Worm (Caenorhabditis elegans) whole organism, late embryonic: ENCODE results near the gene C53A5.11.

ENCODE experiments used
- C08G9.2 ChIP-seq: sonication (generic microtip); optimal IDR thresholded peaks from 2 replicates; lab custom pipeline; 2016; ENCODE audit warnings: mild to moderate bottlenecking, missing genetic modification characterization, moderate library complexity, missing compliant biosample characterization
- F13H6.1 ChIP-seq: sonication (generic microtip); optimal IDR thresholded peaks from 2 replicates; lab custom pipeline; 2016; ENCODE audit warnings: missing genetic modification characterization, missing compliant biosample characterization
- K02D7.2 ChIP-seq: sonication (generic microtip); optimal IDR thresholded peaks from 2 replicates; lab custom pipeline; 2017; ENCODE audit warnings: mild to moderate bottlenecking, missing genetic modification characterization, missing compliant biosample characterization
- K09A11.1 ChIP-seq: sonication (generic microtip); optimal IDR thresholded peaks from 2 replicates; lab custom pipeline; 2017; ENCODE audit warnings: antibody characterized with exemption, mild to moderate bottlenecking, missing genetic modification characterization, missing compliant biosample characterization; ENCODE audit not compliant: insufficient read depth
- T23F11.4 ChIP-seq: fragments of 200-800 bp; sonication (Bioruptor generic); optimal IDR thresholded peaks from 2 replicates; lab custom pipeline; 2018; ENCODE audit warnings: mild to moderate bottlenecking, missing genetic modification characterization, missing compliant biosample characterization
- Y22D7AL.16 ChIP-seq: sonication (generic microtip); optimal IDR thresholded peaks from 2 replicates; lab custom pipeline; 2016; ENCODE audit warnings: missing genetic modification characterization, missing compliant biosample characterization
- ahr-1 ChIP-seq: sonication (generic microtip); optimal IDR thresholded peaks from 2 replicates; lab custom pipeline; 2016; ENCODE audit warnings: missing genetic modification characterization, missing compliant biosample characterization
- ama-1 ChIP-seq: fragments of 150-350 bp; optimal IDR thresholded peaks from 2 replicates; lab custom pipeline; 2014
- ceh-14 ChIP-seq: sonication (generic microtip); optimal IDR thresholded peaks from 2 replicates; lab custom pipeline; 2016; ENCODE audit warnings: missing genotype, missing genetic modification characterization, missing compliant biosample characterization
- ceh-18 ChIP-seq: sonication (generic microtip); optimal IDR thresholded peaks from 2 replicates; lab custom pipeline; 2016; ENCODE audit warnings: missing genetic modification characterization, missing compliant biosample characterization
- ceh-2 ChIP-seq: sonication (generic microtip); optimal IDR thresholded peaks from 2 replicates; lab custom pipeline; 2016; ENCODE audit warnings: missing genotype, missing genetic modification characterization, missing compliant biosample characterization
- ceh-24 ChIP-seq: sonication (generic microtip); optimal IDR thresholded peaks from 2 replicates; lab custom pipeline; 2016; ENCODE audit warnings: mild to moderate bottlenecking, missing genetic modification characterization, missing compliant biosample characterization
- ceh-34 ChIP-seq: sonication (generic microtip); optimal IDR thresholded peaks from 2 replicates; lab custom pipeline; 2016; ENCODE audit warnings: mild to moderate bottlenecking, missing genetic modification characterization, missing compliant biosample characterization
- ceh-45 ChIP-seq: fragments of 200-800 bp; sonication (Bioruptor generic); IDR thresholded peaks from 2 replicates; pipeline ENCODE4 v1.3.6; 2022; ENCODE audit warnings: missing genetic modification reagents, missing genetic modification characterization, missing compliant biosample characterization
- ceh-48 ChIP-seq: sonication (generic microtip); optimal IDR thresholded peaks from 2 replicates; lab custom pipeline; 2016; ENCODE audit warnings: missing genetic modification characterization, inconsistent platforms, missing compliant biosample characterization
- ceh-6 ChIP-seq: fragments of 200-800 bp; sonication (Bioruptor generic); optimal IDR thresholded peaks from 2 replicates; lab custom pipeline; 2018; ENCODE audit warnings: mild to moderate bottlenecking, missing genetic modification characterization, missing compliant biosample characterization
- che-1 ChIP-seq: sonication (generic microtip); optimal IDR thresholded peaks from 2 replicates; lab custom pipeline; 2016; ENCODE audit warnings: mild to moderate bottlenecking, missing genetic modification characterization, missing compliant biosample characterization
- dmd-4 ChIP-seq: sonication (generic microtip); optimal IDR thresholded peaks from 2 replicates; lab custom pipeline; 2016; ENCODE audit warnings: borderline replicate concordance, missing genetic modification characterization, missing compliant biosample characterization
- elt-2 ChIP-seq: sonication (generic microtip); optimal IDR thresholded peaks from 2 replicates; lab custom pipeline; 2016; ENCODE audit warnings: missing genetic modification reagents, missing genetic modification characterization, missing compliant biosample characterization
- elt-4 ChIP-seq: sonication (generic microtip); optimal IDR thresholded peaks from 2 replicates; lab custom pipeline; 2016; ENCODE audit warnings: missing genetic modification characterization, missing compliant biosample characterization
- ets-4 ChIP-seq: sonication (generic microtip); optimal IDR thresholded peaks from 2 replicates; lab custom pipeline; 2016; ENCODE audit warnings: missing genetic modification characterization, missing compliant biosample characterization
- eyg-1 ChIP-seq: sonication (generic microtip); optimal IDR thresholded peaks from 2 replicates; lab custom pipeline; 2016; ENCODE audit warnings: missing genotype, missing genetic modification characterization, missing compliant biosample characterization
- fax-1 ChIP-seq: sonication (generic microtip); optimal IDR thresholded peaks from 2 replicates; lab custom pipeline; 2016; ENCODE audit warnings: missing genotype, missing genetic modification characterization, missing compliant biosample characterization
- fkh-10 ChIP-seq: fragments of 150-350 bp; optimal IDR thresholded peaks from 2 replicates; lab custom pipeline; 2014; ENCODE audit warnings: missing biosample characterization, missing genetic modification reagents, missing genetic modification characterization
- fkh-6 ChIP-seq: sonication (generic microtip); optimal IDR thresholded peaks from 2 replicates; lab custom pipeline; 2016; ENCODE audit warnings: missing genetic modification characterization, missing compliant biosample characterization
- gmeb-2 ChIP-seq: sonication (generic microtip); optimal IDR thresholded peaks from 2 replicates; lab custom pipeline; 2016; ENCODE audit warnings: missing genetic modification characterization, inconsistent platforms, missing compliant biosample characterization
- hlh-13 ChIP-seq: fragments of 200-800 bp; sonication (Bioruptor generic); optimal IDR thresholded peaks from 2 replicates; lab custom pipeline; 2018; ENCODE audit warnings: mild to moderate bottlenecking, missing genetic modification characterization, missing compliant biosample characterization
- hlh-15 ChIP-seq: sonication (generic microtip); optimal IDR thresholded peaks from 2 replicates; lab custom pipeline; 2016; ENCODE audit warnings: missing genetic modification characterization, missing compliant biosample characterization
- hlh-30 ChIP-seq: sonication (generic microtip); optimal IDR thresholded peaks from 2 replicates; lab custom pipeline; 2017; ENCODE audit warnings: antibody characterized with exemption, missing genetic modification characterization, missing compliant biosample characterization; ENCODE audit not compliant: insufficient read depth
- hlh-6 ChIP-seq: sonication (generic microtip); optimal IDR thresholded peaks from 2 replicates; lab custom pipeline; 2016; ENCODE audit warnings: missing genotype, missing genetic modification characterization, missing compliant biosample characterization
- lim-6 ChIP-seq: sonication (generic microtip); optimal IDR thresholded peaks from 2 replicates; lab custom pipeline; 2016; ENCODE audit warnings: missing genetic modification characterization, missing compliant biosample characterization
- lin-11 ChIP-seq: fragments of 200-800 bp; sonication (Bioruptor generic); optimal IDR thresholded peaks from 2 replicates; lab custom pipeline; 2018; ENCODE audit warnings: mild to moderate bottlenecking, missing genetic modification characterization, missing compliant biosample characterization
- madf-2 ChIP-seq: sonication (generic microtip); optimal IDR thresholded peaks from 2 replicates; lab custom pipeline; 2017; ENCODE audit warnings: missing genetic modification characterization, missing compliant biosample characterization
- nfya-1 ChIP-seq: sonication (generic microtip); optimal IDR thresholded peaks from 2 replicates; lab custom pipeline; 2017; ENCODE audit warnings: missing genetic modification characterization, mild to moderate bottlenecking, missing compliant biosample characterization, antibody characterized with exemption, moderate library complexity
- nhr-11 ChIP-seq: fragments of 150-350 bp; optimal IDR thresholded peaks from 2 replicates; lab custom pipeline; 2014; ENCODE audit warnings: missing biosample characterization, missing genetic modification characterization
- nhr-232 ChIP-seq: sonication (generic microtip); optimal IDR thresholded peaks from 2 replicates; lab custom pipeline; 2016; ENCODE audit warnings: missing genetic modification characterization, missing compliant biosample characterization
- npax-4 ChIP-seq: sonication (generic microtip); optimal IDR thresholded peaks from 2 replicates; lab custom pipeline; 2016; ENCODE audit warnings: missing genetic modification characterization, missing compliant biosample characterization
- pat-9 ChIP-seq: fragments of 200-800 bp; sonication (Bioruptor generic); optimal IDR thresholded peaks from 2 replicates; lab custom pipeline; 2018; ENCODE audit warnings: mild to moderate bottlenecking, missing genetic modification characterization, moderate library complexity, missing compliant biosample characterization
- pax-1 ChIP-seq: fragments of 150-350 bp; optimal IDR thresholded peaks from 2 replicates; lab custom pipeline; 2014; ENCODE audit warnings: missing biosample characterization, missing genetic modification characterization
- pha-4 ChIP-seq: fragments of 150-350 bp; optimal IDR thresholded peaks from 2 replicates; lab custom pipeline; 2018; ENCODE audit warnings: missing biosample characterization, missing genetic modification reagents, missing genetic modification characterization
- pros-1 ChIP-seq: fragments of 150-350 bp; optimal IDR thresholded peaks from 2 replicates; lab custom pipeline; 2014; ENCODE audit warnings: missing biosample characterization, missing genetic modification reagents, missing genetic modification characterization
- ref-2 ChIP-seq: sonication (generic microtip); optimal IDR thresholded peaks from 2 replicates; lab custom pipeline; 2016; ENCODE audit warnings: missing genetic modification characterization, missing compliant biosample characterization
- rnt-1 ChIP-seq: sonication (generic microtip); optimal IDR thresholded peaks from 2 replicates; lab custom pipeline; 2016; ENCODE audit warnings: missing genetic modification characterization, missing compliant biosample characterization
- sdc-2 ChIP-seq: sonication (generic microtip); optimal IDR thresholded peaks from 2 replicates; lab custom pipeline; 2016; ENCODE audit warnings: missing genotype, missing genetic modification characterization, missing compliant biosample characterization
- sox-4 ChIP-seq: sonication (generic microtip); optimal IDR thresholded peaks from 2 replicates; lab custom pipeline; 2017; ENCODE audit warnings: mild to moderate bottlenecking, missing genetic modification characterization, inconsistent platforms, missing compliant biosample characterization
- syd-9 ChIP-seq: sonication (generic microtip); optimal IDR thresholded peaks from 2 replicates; lab custom pipeline; 2016; ENCODE audit warnings: mild to moderate bottlenecking, missing genetic modification characterization, moderate library complexity, missing compliant biosample characterization
- tbx-2 ChIP-seq: sonication (generic microtip); optimal IDR thresholded peaks from 2 replicates; lab custom pipeline; 2016; ENCODE audit warnings: missing genetic modification characterization, missing compliant biosample characterization
- ttx-3 ChIP-seq: sonication (generic microtip); optimal IDR thresholded peaks from 2 replicates; lab custom pipeline; 2016; ENCODE audit warnings: missing genetic modification reagents, missing genetic modification characterization, missing compliant biosample characterization
- unc-86 ChIP-seq: sonication (generic microtip); optimal IDR thresholded peaks from 2 replicates; lab custom pipeline; 2016; ENCODE audit warnings: missing genetic modification characterization, missing compliant biosample characterization
- ztf-16 ChIP-seq: sonication (generic microtip); optimal IDR thresholded peaks from 2 replicates; lab custom pipeline; 2017; ENCODE audit warnings: missing genetic modification characterization, missing compliant biosample characterization

The C53A5.11 gene

DNA sequence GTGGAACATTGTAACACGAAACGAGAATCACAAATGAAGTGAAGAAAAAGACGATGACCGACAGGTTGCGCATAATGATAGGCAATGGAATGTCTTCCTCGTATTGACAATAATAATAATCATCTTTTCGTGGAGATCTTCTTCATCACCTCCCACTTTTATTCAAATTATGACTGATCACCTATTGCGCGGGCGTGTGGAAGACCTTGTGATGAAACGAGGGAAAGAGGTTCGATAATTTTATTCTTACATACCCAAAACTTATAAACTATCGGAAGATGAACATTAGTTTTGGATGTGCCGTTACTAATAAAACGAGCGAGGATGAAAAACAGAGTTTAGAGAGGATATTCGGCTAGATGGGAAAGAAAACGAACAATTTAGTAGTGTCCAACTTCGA lies 39.6 kb upstream of the C53A5.11 start, which contains the start of gene C53A5.2:
Gene C53A5.2 (minus strand): TSS at position 101 of the 400 bp plus-strand sequence.
- no peak for TF ChIP-seq ceh-18 (tag; lab: Kevin White, UChicago)
- TF ChIP-seq hlh-13: no peak
- TF ChIP-seq madf-2 (tag; lab: Kevin White, UChicago): no peak
- no peak for TF ChIP-seq T23F11.4 (GFP tag; lab: Kevin White, UChicago)
- no peak for TF ChIP-seq hlh-30 (tag; lab: Kevin White, UChicago)
- no peak for TF ChIP-seq unc-86 (tag; lab: Kevin White, UChicago)
- TF ChIP-seq npax-4: no peak
- no peak for TF ChIP-seq elt-2
- TF ChIP-seq F13H6.1: no peak

DNA sequence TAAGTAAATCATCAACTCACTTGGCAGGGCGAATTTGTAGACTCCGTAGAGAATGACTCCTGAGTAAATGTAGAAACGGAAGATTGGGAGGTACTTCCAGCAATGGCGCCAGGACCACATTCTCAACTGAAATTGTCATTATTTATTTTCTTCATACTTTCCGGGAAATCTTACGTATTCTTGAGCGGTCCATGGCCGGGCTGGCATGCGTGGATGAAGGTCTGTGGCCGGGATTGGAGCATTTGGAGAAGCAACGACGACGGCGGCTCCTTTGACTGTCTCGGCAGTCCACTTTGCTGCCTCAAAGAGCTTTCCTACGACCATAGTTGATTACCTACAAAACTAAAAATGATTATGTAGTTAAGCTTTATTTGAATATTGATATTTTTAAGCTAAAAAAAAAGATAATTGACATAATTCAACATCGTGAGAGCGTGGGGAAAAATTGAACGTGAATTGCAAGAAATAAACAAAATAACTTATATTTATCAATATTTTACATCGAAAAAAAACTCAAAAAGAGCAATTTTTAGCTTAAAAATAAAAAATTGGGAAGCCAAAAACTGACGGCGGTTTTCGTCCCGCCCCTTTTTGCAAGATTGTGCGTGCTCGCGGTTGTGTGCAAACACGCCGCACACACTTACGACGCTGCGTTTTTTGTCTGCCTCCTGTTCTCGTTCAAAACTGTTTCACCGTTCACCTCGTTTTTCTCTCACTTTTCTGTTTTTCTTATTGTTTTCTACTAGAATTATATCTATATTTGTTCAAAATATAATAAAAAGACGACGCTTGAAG lies 38.7 kb upstream of the C53A5.11 start, which contains the start of gene ril-1:
Gene ril-1 (minus strand): TSS at position 342 of the 795 bp plus-strand sequence.
- TF ChIP-seq lin-11 (tag; lab: Kevin White, UChicago): no peak
- TF ChIP-seq ets-4 (tag; lab: Kevin White, UChicago): no peak
- no peak for TF ChIP-seq nhr-232
- no peak for TF ChIP-seq hlh-15 (tag; lab: Kevin White, UChicago)
- no peak for TF ChIP-seq sdc-2
- TF ChIP-seq pax-1: no peak
- no peak for TF ChIP-seq ama-1 (lab: Kevin White, UChicago)
- TF ChIP-seq fkh-6: peak; percentile 10
- TF ChIP-seq fax-1: peak; percentile 12
- TF ChIP-seq hlh-30 (tag; lab: Kevin White, UChicago): no peak
- TF ChIP-seq eyg-1 (tag; lab: Kevin White, UChicago): peak; percentile 3
- TF ChIP-seq C08G9.2 (tag; lab: Kevin White, UChicago): no peak
- TF ChIP-seq gmeb-2 (tag; lab: Kevin White, UChicago): peak; percentile 34
- TF ChIP-seq ceh-34 (tag; lab: Kevin White, UChicago): no peak
- TF ChIP-seq pat-9 (tag; lab: Kevin White, UChicago): peak; percentile 18
- no peak for TF ChIP-seq lim-6 (tag; lab: Kevin White, UChicago)
- TF ChIP-seq ceh-14 (tag; lab: Kevin White, UChicago): peak; percentile 8
- TF ChIP-seq K09A11.1 (tag; lab: Kevin White, UChicago): peak; percentile 69
- peak; percentile 35 for TF ChIP-seq tbx-2 (tag; lab: Kevin White, UChicago)
- TF ChIP-seq nfya-1: peak; percentile 29
- peak; percentile 37 for TF ChIP-seq che-1
- TF ChIP-seq hlh-6 (tag; lab: Kevin White, UChicago): no peak
- peak; percentile 7 for TF ChIP-seq npax-4
- TF ChIP-seq K02D7.2 (tag; lab: Kevin White, UChicago): no peak
- TF ChIP-seq elt-2: peak; percentile 74
- peak; percentile 23 for TF ChIP-seq sox-4
- TF ChIP-seq ceh-48: no peak
- TF ChIP-seq rnt-1 (tag; lab: Kevin White, UChicago): no peak
- TF ChIP-seq pha-4 (tag; lab: Kevin White, UChicago): no peak
- TF ChIP-seq ref-2: no peak
- TF ChIP-seq ttx-3: peak; percentile 53
- TF ChIP-seq ceh-6 (GFP tag; lab: Kevin White, UChicago): no peak
- TF ChIP-seq ceh-45 (GFP tag; lab: Robert Waterston, UW): no peak
- no peak for TF ChIP-seq fkh-10 (GFP tag; lab: Kevin White, UChicago)
- TF ChIP-seq nhr-11 (tag; lab: Kevin White, UChicago): no peak
- no peak for TF ChIP-seq Y22D7AL.16
- peak; percentile 33 for TF ChIP-seq unc-86 (tag; lab: Kevin White, UChicago)
- no peak for TF ChIP-seq ceh-18 (tag; lab: Kevin White, UChicago)
- no peak for TF ChIP-seq ceh-24 (tag; lab: Kevin White, UChicago)
- TF ChIP-seq ahr-1 (tag; lab: Kevin White, UChicago): no peak
- no peak for TF ChIP-seq elt-4 (tag; lab: Kevin White, UChicago)
- no peak for TF ChIP-seq syd-9 (tag; lab: Kevin White, UChicago)
- TF ChIP-seq pros-1 (tag; lab: Kevin White, UChicago): no peak
- peak; percentile 62 for TF ChIP-seq ztf-16 (tag; lab: Kevin White, UChicago)
- TF ChIP-seq dmd-4: no peak
- no peak for TF ChIP-seq ceh-2 (tag; lab: Kevin White, UChicago)
